Fruit fly (Drosophila melanogaster) whole organism, embryonic: ENCODE results near the gene CG17364.

ENCODE experiments used
- Aef1 ChIP-seq: fragments of 200-800 bp; sonication (Bioruptor generic); IDR thresholded peaks from 3 replicates; pipeline ENCODE4 v1.3.6; 2022; ENCODE audit warnings: missing biosample characterization, missing genetic modification characterization
- CG11696 ChIP-seq: fragments of 200-800 bp; sonication (Bioruptor generic); IDR thresholded peaks from 2 replicates; pipeline ENCODE4 v1.3.6; 2022; ENCODE audit warnings: missing biosample characterization, missing genetic modification characterization
- CG15514 ChIP-seq: fragments of 200-800 bp; sonication (Bioruptor generic); optimal IDR thresholded peaks from 3 replicates; lab custom pipeline; 2017; ENCODE audit warnings: missing biosample characterization, missing genetic modification characterization, mild to moderate bottlenecking, moderate library complexity, missing genetic modification reagents
- CG1792 ChIP-seq: fragments of 200-800 bp; sonication (Bioruptor generic); optimal IDR thresholded peaks from 2 replicates; lab custom pipeline; 2016; ENCODE audit warnings: missing biosample characterization, missing genetic modification characterization
- CG8944 ChIP-seq: fragments of 200-800 bp; sonication (Bioruptor generic); optimal IDR thresholded peaks from 3 replicates; lab custom pipeline; 2016; ENCODE audit warnings: missing biosample characterization, missing genetic modification characterization
- MESR4 ChIP-seq: fragments of 200-800 bp; sonication (Bioruptor generic); optimal IDR thresholded peaks from 2 replicates; lab custom pipeline; 2018; ENCODE audit warnings: missing biosample characterization, mild to moderate bottlenecking, missing genetic modification characterization, moderate library complexity
- Vsx1 ChIP-seq: fragments of 200-800 bp; sonication (Bioruptor generic); optimal IDR thresholded peaks from 2 replicates; lab custom pipeline; 2017; ENCODE audit warnings: missing biosample characterization, mild to moderate bottlenecking, missing genetic modification characterization, missing genetic modification reagents
- gro ChIP-seq: fragments of 200-800 bp; sonication (Bioruptor generic); optimal IDR thresholded peaks from 2 replicates; lab custom pipeline; 2016; ENCODE audit warnings: missing biosample characterization, missing genetic modification characterization
- ttk ChIP-seq: fragments of 200-800 bp; sonication (Bioruptor generic); IDR thresholded peaks from 2 replicates; pipeline ENCODE4 v2.1.2; 2022; ENCODE audit warnings: missing biosample characterization, missing genetic modification characterization

- TF ChIP-seq CG8944 (GFP tag; lab: Kevin White, UChicago) (no peak), gro (GFP tag; lab: Kevin White, UChicago) (no peak), CG1792 (GFP tag; lab: Kevin White, UChicago) (no peak), Vsx1 (no peak), MESR4 (no peak), CG15514 (GFP tag; lab: Kevin White, UChicago) (no peak), ttk (GFP tag; lab: Robert Waterston, UW) (no peak), Aef1 (GFP tag; lab: Robert Waterston, UW) (no peak; the same call in 2 of the 3 replicates), CG11696 (GFP tag; lab: Robert Waterston, UW) (no peak)
Measured at dm6 chr3L:13934902-13935301, 58.3 kb downstream of the CG17364 start.
